Fruit fly (Drosophila melanogaster) whole organism, embryonic: ENCODE data around the gene CG18649.

Source experiments
- Abd-B ChIP-seq: fragments of 200-800 bp; sonication (Bioruptor generic); optimal IDR thresholded peaks from 2 replicates; lab custom pipeline; 2018; ENCODE audit warnings: missing biosample characterization, mild to moderate bottlenecking, missing genetic modification characterization, moderate library complexity
- Blimp-1 ChIP-seq: fragments of 200-800 bp; sonication (Bioruptor generic); optimal IDR thresholded peaks from 3 replicates; lab custom pipeline; 2018; ENCODE audit warnings: missing biosample characterization, missing genetic modification characterization, mild to moderate bottlenecking, moderate library complexity, missing genetic modification reagents
- Bteb2 ChIP-seq: fragments of 200-800 bp; sonication (Bioruptor generic); optimal IDR thresholded peaks from 2 replicates; lab custom pipeline; 2016; ENCODE audit warnings: missing biosample characterization, missing genetic modification characterization
- CG10267 ChIP-seq: fragments of 200-800 bp; sonication (Bioruptor generic); optimal IDR thresholded peaks from 2 replicates; lab custom pipeline; 2018; ENCODE audit warnings: missing biosample characterization, mild to moderate bottlenecking, missing genetic modification characterization, moderate library complexity
- CG10565 ChIP-seq: fragments of 200-800 bp; sonication (Bioruptor generic); optimal IDR thresholded peaks from 3 replicates; lab custom pipeline; 2016; ENCODE audit warnings: missing biosample characterization, mild to moderate bottlenecking, missing genetic modification characterization
- CG10979 ChIP-seq: fragments of 200-800 bp; sonication (Bioruptor generic); optimal IDR thresholded peaks from 2 replicates; lab custom pipeline; 2018; ENCODE audit warnings: missing biosample characterization, mild to moderate bottlenecking, missing genetic modification characterization, moderate library complexity
- CG11504 ChIP-seq: fragments of 200-800 bp; sonication (Bioruptor generic); optimal IDR thresholded peaks from 3 replicates; lab custom pipeline; 2019; ENCODE audit warnings: missing biosample characterization, mild to moderate bottlenecking, missing genetic modification characterization, moderate library complexity
- CG11723 ChIP-seq: fragments of 200-800 bp; sonication (Bioruptor generic); optimal IDR thresholded peaks from 2 replicates; lab custom pipeline; 2017; ENCODE audit warnings: missing biosample characterization, mild to moderate bottlenecking, missing genetic modification characterization
- CG13287 ChIP-seq: fragments of 200-800 bp; sonication (Bioruptor generic); IDR thresholded peaks from 2 replicates; pipeline ENCODE4 v1.3.6; 2022; ENCODE audit warnings: missing biosample characterization, missing genetic modification characterization; ENCODE audit not compliant: partially characterized antibody
- CG15269 ChIP-seq: fragments of 200-800 bp; sonication (Bioruptor generic); optimal IDR thresholded peaks from 2 replicates; lab custom pipeline; 2018; ENCODE audit warnings: missing biosample characterization, mild to moderate bottlenecking, missing genetic modification characterization, moderate library complexity
- CG17359 ChIP-seq: fragments of 200-800 bp; sonication (Bioruptor generic); optimal IDR thresholded peaks from 3 replicates; lab custom pipeline; 2018; ENCODE audit warnings: missing biosample characterization, mild to moderate bottlenecking, missing genetic modification characterization, moderate library complexity
- CG17361 ChIP-seq: fragments of 200-800 bp; sonication (Bioruptor generic); IDR thresholded peaks from 3 replicates; pipeline ENCODE4 v1.3.6; 2022; ENCODE audit warnings: missing biosample characterization, missing genetic modification characterization
- CG17385 ChIP-seq: fragments of 200-800 bp; sonication (Bioruptor generic); optimal IDR thresholded peaks from 3 replicates; lab custom pipeline; 2018; ENCODE audit warnings: missing biosample characterization, mild to moderate bottlenecking, missing genetic modification characterization
- CG18262 ChIP-seq: fragments of 200-800 bp; optimal IDR thresholded peaks from 3 replicates; lab custom pipeline; 2019; ENCODE audit warnings: missing biosample characterization, mild to moderate bottlenecking, missing genetic modification characterization, moderate library complexity
- CG2678 ChIP-seq: fragments of 200-800 bp; sonication (Bioruptor generic); optimal IDR thresholded peaks from 3 replicates; lab custom pipeline; 2019; ENCODE audit warnings: missing biosample characterization, mild to moderate bottlenecking, missing genetic modification characterization, moderate library complexity
- CG3163 ChIP-seq: fragments of 200-800 bp; sonication (Bioruptor generic); optimal IDR thresholded peaks from 3 replicates; lab custom pipeline; 2016; ENCODE audit warnings: missing biosample characterization, missing genetic modification characterization
- CG5953 ChIP-seq: fragments of 200-800 bp; sonication (Bioruptor generic); IDR thresholded peaks from 2 replicates; pipeline ENCODE4 v1.3.6; 2022; ENCODE audit warnings: missing biosample characterization, missing genetic modification characterization
- CG6254 ChIP-seq: fragments of 200-800 bp; sonication (Bioruptor generic); optimal IDR thresholded peaks from 3 replicates; lab custom pipeline; 2017; ENCODE audit warnings: mild to moderate bottlenecking, missing biosample characterization, missing genetic modification reagents, missing genetic modification characterization
- CG7556 ChIP-seq: fragments of 200-800 bp; sonication (Bioruptor generic); optimal IDR thresholded peaks from 2 replicates; lab custom pipeline; 2017; ENCODE audit warnings: missing biosample characterization, mild to moderate bottlenecking, missing genetic modification characterization
- CG8924 ChIP-seq: fragments of 200-800 bp; optimal IDR thresholded peaks from 3 replicates; lab custom pipeline; 2019; ENCODE audit warnings: missing biosample characterization, mild to moderate bottlenecking, missing genetic modification characterization, moderate library complexity
- CoRest ChIP-seq: fragments of 200-800 bp; sonication (Bioruptor generic); optimal IDR thresholded peaks from 3 replicates; lab custom pipeline; 2018; ENCODE audit warnings: missing biosample characterization, mild to moderate bottlenecking, missing genetic modification characterization, moderate library complexity
- Dek ChIP-seq: fragments of 200-800 bp; sonication (Bioruptor generic); optimal IDR thresholded peaks from 3 replicates; lab custom pipeline; 2019; ENCODE audit warnings: missing biosample characterization, mild to moderate bottlenecking, missing genetic modification characterization, moderate library complexity
- Dll ChIP-seq: fragments of 200-800 bp; sonication (Bioruptor generic); IDR thresholded peaks from 4 replicates; pipeline ENCODE4 v1.3.6; 2022; ENCODE audit warnings: missing biosample characterization, missing genetic modification characterization; ENCODE audit not compliant: partially characterized antibody
- E2f2 ChIP-seq: fragments of 200-800 bp; sonication (Bioruptor generic); IDR thresholded peaks from 2 replicates; pipeline ENCODE4 v1.3.6; 2022; ENCODE audit warnings: missing biosample characterization, missing genetic modification characterization
- Fer1 ChIP-seq: fragments of 200-800 bp; sonication (Bioruptor generic); optimal IDR thresholded peaks from 2 replicates; lab custom pipeline; 2017; ENCODE audit warnings: missing biosample characterization, mild to moderate bottlenecking, missing genetic modification characterization
- Hr51 ChIP-seq, 2 experiments: fragments of 200-800 bp; sonication (Bioruptor generic); optimal IDR thresholded peaks; 2 replicates in 1 of 2; 3 replicates in 1 of 2; lab custom pipeline; 2016 to 2018; ENCODE audit warnings: missing biosample characterization in 2 of 2, missing genetic modification characterization in 2 of 2, mild to moderate bottlenecking in 1 of 2, moderate library complexity in 1 of 2
- Hr78 ChIP-seq, 2 experiments: fragments of 200-800 bp in 1 of 2; fragments of >200 bp in 1 of 2; sonication (Bioruptor generic) in 1 of 2; optimal IDR thresholded peaks; 2 replicates each; lab custom pipeline; 2017 to 2019; ENCODE audit warnings: missing biosample characterization in 2 of 2, missing genetic modification characterization in 2 of 2, mild to moderate bottlenecking in 1 of 2, moderate library complexity in 1 of 2
- Nf-YC ChIP-seq: fragments of 200-800 bp; optimal IDR thresholded peaks from 3 replicates; lab custom pipeline; 2019; ENCODE audit warnings: missing biosample characterization, mild to moderate bottlenecking, missing genetic modification characterization, moderate library complexity
- Oli ChIP-seq: fragments of 200-800 bp; sonication (Bioruptor generic); optimal IDR thresholded peaks from 2 replicates; lab custom pipeline; 2018; ENCODE audit warnings: missing biosample characterization, mild to moderate bottlenecking, missing genetic modification characterization, moderate library complexity
- PHDP ChIP-seq: fragments of 200-800 bp; sonication (Bioruptor generic); optimal IDR thresholded peaks from 3 replicates; lab custom pipeline; 2018; ENCODE audit warnings: missing biosample characterization, mild to moderate bottlenecking, missing genetic modification characterization, moderate library complexity
- Usf ChIP-seq: fragments of 200-800 bp; sonication (Bioruptor generic); optimal IDR thresholded peaks from 2 replicates; lab custom pipeline; 2017; ENCODE audit warnings: missing genotype, missing biosample characterization, missing genetic modification characterization
- Xrp1 ChIP-seq: fragments of 200-800 bp; sonication (Bioruptor generic); IDR thresholded peaks from 2 replicates; pipeline ENCODE4 v1.3.6; 2022; ENCODE audit warnings: missing biosample characterization, missing genetic modification characterization
- crc ChIP-seq: fragments of 200-800 bp; sonication (Bioruptor generic); optimal IDR thresholded peaks from 2 replicates; lab custom pipeline; 2016; ENCODE audit warnings: missing biosample characterization, missing genetic modification characterization
- cwo ChIP-seq: fragments of 200-800 bp; sonication (Bioruptor generic); optimal IDR thresholded peaks from 3 replicates; lab custom pipeline; 2017; ENCODE audit warnings: missing biosample characterization, missing genetic modification characterization, mild to moderate bottlenecking, moderate library complexity, missing genetic modification reagents
- dmrt99B ChIP-seq: fragments of 200-800 bp; sonication (Bioruptor generic); optimal IDR thresholded peaks from 2 replicates; lab custom pipeline; 2018; ENCODE audit warnings: missing biosample characterization, mild to moderate bottlenecking, missing genetic modification characterization, moderate library complexity
- gcm ChIP-seq: fragments of 200-800 bp; sonication (Bioruptor generic); optimal IDR thresholded peaks from 2 replicates; lab custom pipeline; 2019; ENCODE audit warnings: missing biosample characterization, mild to moderate bottlenecking, missing genetic modification characterization, moderate library complexity
- inv ChIP-seq: fragments of 200-800 bp; sonication (Bioruptor generic); IDR thresholded peaks from 2 replicates; pipeline ENCODE4 v1.3.6; 2022; ENCODE audit warnings: missing biosample characterization, missing genetic modification characterization; ENCODE audit not compliant: partially characterized antibody
- phol ChIP-seq: fragments of 200-800 bp; sonication (Bioruptor generic); optimal IDR thresholded peaks from 3 replicates; lab custom pipeline; 2018; ENCODE audit warnings: missing biosample characterization, mild to moderate bottlenecking, missing genetic modification characterization, moderate library complexity
- row ChIP-seq: fragments of 200-800 bp; sonication (Bioruptor generic); IDR thresholded peaks from 3 replicates; pipeline ENCODE4 v1.3.6; 2022; ENCODE audit warnings: missing biosample characterization, missing genetic modification characterization
- so ChIP-seq: fragments of 200-800 bp; sonication (Bioruptor generic); IDR thresholded peaks from 3 replicates; pipeline ENCODE4 v1.3.6; 2022; ENCODE audit warnings: missing biosample characterization, missing genetic modification characterization
- stwl ChIP-seq: fragments of 200-800 bp; sonication (Bioruptor generic); optimal IDR thresholded peaks from 3 replicates; lab custom pipeline; 2018; ENCODE audit warnings: missing biosample characterization, mild to moderate bottlenecking, missing genetic modification characterization, moderate library complexity
- sug ChIP-seq: fragments of 200-800 bp; optimal IDR thresholded peaks from 2 replicates; lab custom pipeline; 2019; ENCODE audit warnings: missing biosample characterization, mild to moderate bottlenecking, missing genetic modification characterization, moderate library complexity
- tap ChIP-seq: fragments of 200-800 bp; optimal IDR thresholded peaks from 3 replicates; lab custom pipeline; 2019; ENCODE audit warnings: missing biosample characterization, mild to moderate bottlenecking, missing genetic modification characterization, moderate library complexity
- unpg ChIP-seq: fragments of 200-800 bp; sonication (Bioruptor generic); optimal IDR thresholded peaks from 3 replicates; lab custom pipeline; 2018; ENCODE audit warnings: missing biosample characterization, mild to moderate bottlenecking, missing genetic modification characterization, moderate library complexity

Gene CG18649

dm6 chr3L:15089887-15090679, 36.1 kb upstream of the CG18649 start (continued):
- peak; percentile 13 for TF ChIP-seq CG3163

dm6 chr3L:15089083-15089704, 35.3 kb upstream of the CG18649 start:
- peak; percentile 3 for TF ChIP-seq Fer1 (GFP tag; lab: Kevin White, UChicago)
- TF ChIP-seq CoRest = peak; percentile 24
- TF ChIP-seq CG2678 (tag; lab: Kevin White, UChicago) = peak; percentile 60
- TF ChIP-seq phol (tag; lab: Kevin White, UChicago) = peak; percentile 24
- TF ChIP-seq stwl (tag; lab: Kevin White, UChicago) = peak; percentile 4
- TF ChIP-seq row (GFP tag; lab: Robert Waterston, UW) = peak; percentile 41; the same call in 2 of the 3 replicates
- TF ChIP-seq CG13287 = no peak
- peak; percentile 82 for TF ChIP-seq Blimp-1 (GFP tag; lab: Kevin White, UChicago)
- no peak for TF ChIP-seq CG10565
- TF ChIP-seq CG15269 (tag; lab: Kevin White, UChicago) = peak; percentile 56
- peak; percentile 17 for TF ChIP-seq CG7556 (GFP tag; lab: Kevin White, UChicago)
- peak; percentile 31 for TF ChIP-seq CG8924 (tag; lab: Kevin White, UChicago)
- TF ChIP-seq Dll (GFP tag; lab: Robert Waterston, UW) = no peak
- TF ChIP-seq CG17359 (tag; lab: Kevin White, UChicago) = peak; percentile 19
- peak; percentile 5 for TF ChIP-seq Oli
- no peak for TF ChIP-seq CG6254 (GFP tag; lab: Kevin White, UChicago)
- no peak for TF ChIP-seq E2f2 (GFP tag; lab: Robert Waterston, UW)
- peak; percentile 43 for TF ChIP-seq tap
- TF ChIP-seq dmrt99B = peak; percentile 42
- TF ChIP-seq PHDP (tag; lab: Kevin White, UChicago) = peak; percentile 53
- peak; percentile 27 for TF ChIP-seq CG10267 (tag; lab: Kevin White, UChicago)
- TF ChIP-seq so (GFP tag; lab: Robert Waterston, UW) = no peak
- TF ChIP-seq Dek (tag; lab: Kevin White, UChicago) = peak; percentile 36
- TF ChIP-seq Abd-B (GFP tag; lab: Kevin White, UChicago) = no peak
- TF ChIP-seq CG5953 (GFP tag; lab: Robert Waterston, UW) = no peak
- no peak for TF ChIP-seq Usf (GFP tag; lab: Kevin White, UChicago)
- peak; percentile 57 for TF ChIP-seq CG18262
- peak; percentile 7 for TF ChIP-seq gcm (GFP tag; lab: Kevin White, UChicago)
- TF ChIP-seq CG11504 = peak; percentile 98
- no peak for TF ChIP-seq inv
- TF ChIP-seq cwo = peak; percentile 62
- TF ChIP-seq CG11723 (GFP tag; lab: Kevin White, UChicago) = no peak
- peak; percentile 39 for TF ChIP-seq sug (tag; lab: Kevin White, UChicago)
- TF ChIP-seq Nf-YC (tag; lab: Kevin White, UChicago) = peak; percentile 23
- peak; percentile 10 for TF ChIP-seq CG17385 (GFP tag; lab: Kevin White, UChicago)
- peak in 1 of 2 experiments; percentile 33 for TF ChIP-seq Hr78 (GFP tag; optimal IDR thresholded peaks at IDR 0.05; lab: Kevin White, UChicago)
- TF ChIP-seq crc (GFP tag; lab: Kevin White, UChicago) = no peak
- 0 out of 2 replicates have a peak, but pooled peaks have one; percentile 6 for TF ChIP-seq Xrp1
- TF ChIP-seq unpg = peak; percentile 40
- no peak for TF ChIP-seq Bteb2 (GFP tag; lab: Kevin White, UChicago)
- TF ChIP-seq CG17361 (GFP tag; lab: Robert Waterston, UW) = 0 out of 3 replicates have a peak, but pooled peaks have one; percentile 15
- peak; percentile 27 for TF ChIP-seq CG10979 (tag; lab: Kevin White, UChicago)
- TF ChIP-seq Hr51 (GFP tag; optimal IDR thresholded peaks at IDR 0.05; lab: Kevin White, UChicago) = peak in 1 of 2 experiments; percentile 65
